Fruit fly (Drosophila melanogaster): Measurements from ENCODE around the gene CG16952.

The CG16952 gene

DNA sequence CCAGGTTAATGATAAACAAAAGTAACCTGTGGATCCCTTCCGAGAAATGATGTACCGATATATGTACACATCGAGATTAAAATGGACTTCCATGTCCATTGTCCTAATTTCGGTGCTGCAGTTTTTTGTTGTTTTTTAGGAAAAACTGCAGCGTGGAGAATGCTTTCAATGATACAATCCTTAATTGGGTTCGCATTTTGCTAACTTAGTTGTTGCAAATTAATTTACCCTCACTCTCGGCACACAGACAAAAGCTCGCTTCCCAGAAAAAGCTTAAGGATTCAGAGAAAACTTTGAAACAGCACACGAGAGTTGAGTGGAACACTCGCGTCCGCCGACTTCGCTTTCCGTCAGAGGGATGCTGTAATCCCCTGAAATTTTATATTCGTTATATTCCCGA is 40.6 kb downstream of the CG16952 start, which contains the start of gene Lrp4:
TSS of gene Lrp4 (plus strand) at position 301 of the 400 bp plus-strand sequence.
- no peak for TF ChIP-seq tai (GFP tag; optimal IDR thresholded peaks at IDR 0.05)
- TF ChIP-seq Rel (GFP tag; optimal IDR thresholded peaks at IDR 0.05), result no peak
- no peak for TF ChIP-seq Rel (tag; optimal IDR thresholded peaks at IDR 0.05)
- no peak for TF ChIP-seq HLH106 (tag; optimal IDR thresholded peaks at IDR 0.05)
- TF ChIP-seq woc (GFP tag; optimal IDR thresholded peaks at IDR 0.05), result no peak
- TF ChIP-seq Abd-B (GFP tag; optimal IDR thresholded peaks at IDR 0.05), result no peak
- no peak for TF ChIP-seq usp (GFP tag; optimal IDR thresholded peaks at IDR 0.05)
- no peak for TF ChIP-seq Mio (GFP tag; optimal IDR thresholded peaks at IDR 0.05)
- TF ChIP-seq CG9705 (GFP tag; optimal IDR thresholded peaks at IDR 0.05), result no peak
- TF ChIP-seq dl (GFP tag; optimal IDR thresholded peaks at IDR 0.05; ENCODE audit: insufficient read depth in 1 of 2, partially characterized antibody in 2 of 2), result no peak
- no peak for TF ChIP-seq Vsx2 (GFP tag; optimal IDR thresholded peaks at IDR 0.05; ENCODE audit: partially characterized antibody)
- no peak for TF ChIP-seq Myc (optimal IDR thresholded peaks at IDR 0.05)
- no peak for TF ChIP-seq GATAd (GFP tag; optimal IDR thresholded peaks at IDR 0.05)
- TF ChIP-seq ey (GFP tag; optimal IDR thresholded peaks at IDR 0.05), result no peak
- TF ChIP-seq psq (GFP tag; optimal IDR thresholded peaks at IDR 0.05), result no peak

DNA sequence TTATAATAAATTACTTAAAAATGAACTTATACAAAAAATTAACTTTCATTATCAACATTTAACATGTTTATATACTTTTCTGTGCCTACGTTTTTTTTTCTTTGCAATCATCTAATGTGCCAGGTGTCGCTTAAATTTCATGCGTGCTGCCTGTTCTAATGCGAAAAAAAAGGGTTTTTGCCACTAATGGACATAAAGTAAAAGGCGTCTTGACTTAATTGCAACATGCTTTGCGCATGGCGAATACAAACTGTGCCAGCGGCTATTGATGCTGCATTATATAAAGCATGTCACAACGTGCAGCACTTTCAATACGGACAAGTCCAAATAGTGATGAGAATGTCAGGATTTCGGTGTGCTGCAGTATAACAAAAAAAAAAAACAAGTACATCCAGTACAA is 51.7 kb downstream of the CG16952 start, which contains the start of gene CG8916:
TSS of gene CG8916 (plus strand) at position 301 of the 400 bp plus-strand sequence.
- TF ChIP-seq Hnf4 (GFP tag; optimal IDR thresholded peaks at IDR 0.05), result no peak
- TF ChIP-seq CG32264 (GFP tag; optimal IDR thresholded peaks at IDR 0.05), result no peak
- TF ChIP-seq Hr78 (GFP tag; optimal IDR thresholded peaks at IDR 0.05), result no peak
- no peak for TF ChIP-seq N (GFP tag; optimal IDR thresholded peaks at IDR 0.05)
- no peak for TF ChIP-seq OdsH (GFP tag; optimal IDR thresholded peaks at IDR 0.05)
- TF ChIP-seq pan (optimal IDR thresholded peaks at IDR 0.05), result no peak
- TF ChIP-seq CrebA (GFP tag; optimal IDR thresholded peaks at IDR 0.05; ENCODE audit: borderline replicate concordance), result no peak
- no peak for TF ChIP-seq Sp1 (GFP tag; optimal IDR thresholded peaks at IDR 0.05)
- no peak for TF ChIP-seq dsf (GFP tag; optimal IDR thresholded peaks at IDR 0.05; ENCODE audit: borderline replicate concordance)
- TF ChIP-seq Jra (GFP tag; optimal IDR thresholded peaks at IDR 0.05), result no peak
- TF ChIP-seq Myc (optimal IDR thresholded peaks at IDR 0.05), result no peak
- no peak for TF ChIP-seq Abd-B (GFP tag; optimal IDR thresholded peaks at IDR 0.05)
- TF ChIP-seq usp (GFP tag; optimal IDR thresholded peaks at IDR 0.05), result no peak
- TF ChIP-seq woc (GFP tag; optimal IDR thresholded peaks at IDR 0.05), result no peak
- no peak for TF ChIP-seq sv (GFP tag; optimal IDR thresholded peaks at IDR 0.05)
- no peak for TF ChIP-seq dl (GFP tag; optimal IDR thresholded peaks at IDR 0.05; ENCODE audit: insufficient read depth in 1 of 2, partially characterized antibody in 2 of 2)
- TF ChIP-seq HLH106 (tag; optimal IDR thresholded peaks at IDR 0.05), result no peak
- no peak for TF ChIP-seq foxo (GFP tag; optimal IDR thresholded peaks at IDR 0.05)

DNA sequence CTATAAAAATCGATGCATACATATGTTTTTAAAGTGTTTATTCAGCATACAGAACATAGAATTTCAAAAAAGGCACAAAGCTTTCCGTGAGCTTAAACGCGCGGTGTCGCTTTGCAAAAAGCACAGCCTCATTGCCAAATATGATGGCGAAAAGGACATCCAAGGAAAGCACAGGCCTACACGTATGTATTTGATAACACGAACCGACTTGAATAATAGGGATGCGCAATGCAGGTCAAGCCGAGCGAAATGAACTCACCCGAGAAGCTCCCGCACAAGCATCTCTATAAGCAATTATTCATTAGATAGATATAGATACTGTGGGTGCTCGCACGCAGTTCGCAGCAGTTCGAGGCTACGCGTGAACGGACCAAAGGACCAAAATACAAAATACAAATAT is 54.8 kb downstream of the CG16952 start, which contains the start of gene Lcch3:
TSS of gene Lcch3 (plus strand) at position 301 of the 400 bp plus-strand sequence.
- TF ChIP-seq brk (GFP tag; optimal IDR thresholded peaks at IDR 0.05), result no peak
- TF ChIP-seq lola (GFP tag; optimal IDR thresholded peaks at IDR 0.05), result no peak
- no peak for TF ChIP-seq HLH106 (tag; optimal IDR thresholded peaks at IDR 0.05)
- TF ChIP-seq tai (GFP tag; optimal IDR thresholded peaks at IDR 0.05), result no peak
- no peak for TF ChIP-seq sv (GFP tag; optimal IDR thresholded peaks at IDR 0.05)
- TF ChIP-seq jim (GFP tag; optimal IDR thresholded peaks at IDR 0.05), result no peak
- TF ChIP-seq Sp1 (GFP tag; optimal IDR thresholded peaks at IDR 0.05), result no peak
- no peak for TF ChIP-seq Hr83 (GFP tag; optimal IDR thresholded peaks at IDR 0.05; ENCODE audit: poor library complexity, severe bottlenecking)
- TF ChIP-seq woc (GFP tag; optimal IDR thresholded peaks at IDR 0.05), result no peak
- no peak for TF ChIP-seq foxo (GFP tag; optimal IDR thresholded peaks at IDR 0.05)
- TF ChIP-seq fru (GFP tag; optimal IDR thresholded peaks at IDR 0.05), result no peak
